Fruit fly (Drosophila melanogaster) whole organism, adult: ENCODE results near the gene CG4080.
A peak's percentile ranks its signal among the peaks of the same experiment; 100 is the strongest.

Source experiments
- CG11617 ChIP-seq: fragments of 200-800 bp; sonication (Bioruptor generic); optimal IDR thresholded peaks from 2 replicates; lab custom pipeline; 2017; ENCODE audit warnings: mild to moderate bottlenecking, missing biosample characterization, missing genetic modification reagents, missing genetic modification characterization
- CG7101 ChIP-seq: fragments of 200-800 bp; sonication (Bioruptor generic); optimal IDR thresholded peaks from 2 replicates; lab custom pipeline; 2018; ENCODE audit warnings: missing biosample characterization, mild to moderate bottlenecking, missing genetic modification characterization, moderate library complexity
- Clk ChIP-seq: fragments of 200-800 bp; sonication (Bioruptor generic); optimal IDR thresholded peaks from 2 replicates; lab custom pipeline; 2017; ENCODE audit warnings: missing biosample characterization, missing genetic modification characterization
- Crg-1 ChIP-seq: fragments of 200-800 bp; sonication (Bioruptor generic); optimal IDR thresholded peaks from 2 replicates; lab custom pipeline; 2016; ENCODE audit warnings: missing biosample characterization, missing genetic modification characterization
- Hr96 ChIP-seq: fragments of 200-800 bp; sonication (Bioruptor generic); optimal IDR thresholded peaks from 2 replicates; lab custom pipeline; 2016; ENCODE audit warnings: missing biosample characterization, missing genetic modification characterization
- cic ChIP-seq: fragments of 200-800 bp; sonication (Bioruptor generic); optimal IDR thresholded peaks from 2 replicates; lab custom pipeline; 2017; ENCODE audit warnings: missing biosample characterization, mild to moderate bottlenecking, missing genetic modification characterization, moderate library complexity
- kay ChIP-seq: fragments of 200-800 bp; sonication (Bioruptor generic); peaks from one replicate; lab custom pipeline; 2016; ENCODE audit warnings: missing biosample characterization, missing genetic modification characterization, borderline replicate concordance

DNA sequence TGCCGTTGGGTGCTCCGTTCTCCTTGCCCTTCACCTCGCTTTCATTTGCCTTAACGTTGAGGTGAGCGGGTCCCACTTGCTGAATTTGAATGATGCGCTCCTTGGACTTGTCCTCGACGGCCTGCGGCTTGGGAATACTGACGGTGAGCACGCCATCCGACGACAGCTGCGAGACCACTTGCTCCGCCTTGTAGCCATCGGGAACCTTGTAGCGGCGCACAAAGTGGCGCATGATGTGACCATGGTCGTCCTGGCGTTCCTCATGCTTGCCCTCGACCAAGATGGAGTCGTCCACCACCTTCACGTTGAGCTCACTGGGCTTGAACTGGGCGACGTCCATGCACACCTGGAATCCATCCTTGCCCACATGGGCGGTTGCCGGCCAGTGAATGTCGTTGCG lies 22.5 kb downstream of the CG4080 start:
- no peak for TF ChIP-seq kay (GFP tag; lab: Kevin White, UChicago)
- no peak for TF ChIP-seq CG7101 (tag; lab: Kevin White, UChicago)
- TF ChIP-seq Crg-1 (GFP tag; lab: Kevin White, UChicago) = no peak
- peak; percentile 63 for TF ChIP-seq Clk
- no peak for TF ChIP-seq Hr96 (GFP tag; lab: Kevin White, UChicago)
- no peak for TF ChIP-seq cic (GFP tag; lab: Kevin White, UChicago)
- TF ChIP-seq CG11617 = no peak
